Worm (Caenorhabditis elegans) whole organism, L3 larva: ENCODE results near the gene C13F10.7.

Experiments
- R02D3.7 ChIP-seq: fragments of 150-350 bp; optimal IDR thresholded peaks from 2 replicates; lab custom pipeline; 2014; ENCODE audit warnings: missing biosample characterization, missing genetic modification characterization
- aly-2 ChIP-seq: fragments of 150-350 bp; optimal IDR thresholded peaks from 2 replicates; lab custom pipeline; 2014; ENCODE audit warnings: missing biosample characterization, missing genetic modification characterization
- ama-1 ChIP-seq: fragments of 150-350 bp; optimal IDR thresholded peaks from 2 replicates; lab custom pipeline; 2018
- ceh-28 ChIP-seq: fragments of 150-350 bp; optimal IDR thresholded peaks from 2 replicates; lab custom pipeline; 2014; ENCODE audit warnings: missing biosample characterization, missing genetic modification reagents, missing genetic modification characterization
- ceh-82 ChIP-seq: fragments of 150-350 bp; optimal IDR thresholded peaks from 2 replicates; lab custom pipeline; 2014; ENCODE audit warnings: missing biosample characterization, missing genetic modification characterization
- ceh-9 ChIP-seq: sonication (generic microtip); optimal IDR thresholded peaks from 2 replicates; lab custom pipeline; 2018; ENCODE audit warnings: missing biosample characterization, missing genetic modification characterization
- daf-12 ChIP-seq: fragments of 150-350 bp; optimal IDR thresholded peaks from 2 replicates; lab custom pipeline; 2014; ENCODE audit warnings: missing biosample characterization, missing genetic modification reagents, missing genetic modification characterization
- egl-27 ChIP-seq: sonication (generic microtip); optimal IDR thresholded peaks from 4 replicates; lab custom pipeline; 2017; ENCODE audit warnings: missing biosample characterization, missing genetic modification reagents, missing genetic modification characterization
- egl-5 ChIP-seq: fragments of 150-350 bp; optimal IDR thresholded peaks from 2 replicates; lab custom pipeline; 2017; ENCODE audit warnings: missing biosample characterization, missing genetic modification reagents, missing genetic modification characterization, inconsistent platforms
- elt-2 ChIP-seq: sonication (generic microtip); optimal IDR thresholded peaks from 2 replicates; lab custom pipeline; 2016; ENCODE audit warnings: missing genetic modification reagents, mild to moderate bottlenecking, missing genetic modification characterization, missing compliant biosample characterization
- fkh-2 ChIP-seq: fragments of 150-350 bp; optimal IDR thresholded peaks from 2 replicates; lab custom pipeline; 2014; ENCODE audit warnings: missing biosample characterization, missing genetic modification reagents, missing genetic modification characterization
- fos-1 ChIP-seq: fragments of 150-350 bp; optimal IDR thresholded peaks from 2 replicates; lab custom pipeline; 2014; ENCODE audit warnings: missing biosample characterization, missing genetic modification characterization
- hmg-11 ChIP-seq: sonication (generic microtip); optimal IDR thresholded peaks from 2 replicates; lab custom pipeline; 2016; ENCODE audit warnings: missing genetic modification characterization, missing compliant biosample characterization
- jun-1 ChIP-seq: fragments of 150-350 bp; optimal IDR thresholded peaks from 2 replicates; lab custom pipeline; 2014; ENCODE audit warnings: missing biosample characterization, missing genetic modification reagents, missing genetic modification characterization
- lin-15B ChIP-seq: fragments of 150-350 bp; optimal IDR thresholded peaks from 2 replicates; lab custom pipeline; 2014; ENCODE audit warnings: missing biosample characterization, missing genetic modification characterization
- lin-39 ChIP-seq: fragments of 150-350 bp; optimal IDR thresholded peaks from 2 replicates; lab custom pipeline; 2018; ENCODE audit warnings: missing biosample characterization, missing genetic modification reagents, missing genetic modification characterization
- mml-1 ChIP-seq: fragments of 150-350 bp; sonication (generic microtip); optimal IDR thresholded peaks from 3 replicates; lab custom pipeline; 2014; ENCODE audit warnings: missing biosample characterization, missing genetic modification characterization
- nfya-1 ChIP-seq: sonication (generic microtip); optimal IDR thresholded peaks from 2 replicates; lab custom pipeline; 2017; ENCODE audit warnings: missing genetic modification characterization, mild to moderate bottlenecking, missing compliant biosample characterization, antibody characterized with exemption, moderate library complexity; ENCODE audit not compliant: insufficient read depth
- nhr-11 ChIP-seq: fragments of 150-350 bp; optimal IDR thresholded peaks from 2 replicates; lab custom pipeline; 2014; ENCODE audit warnings: missing biosample characterization, missing genetic modification characterization
- nhr-23 ChIP-seq: fragments of 150-350 bp; optimal IDR thresholded peaks from 2 replicates; lab custom pipeline; 2014; ENCODE audit warnings: missing biosample characterization, missing genetic modification reagents, missing genetic modification characterization
- nhr-237 ChIP-seq: fragments of 150-350 bp; optimal IDR thresholded peaks from 2 replicates; lab custom pipeline; 2014; ENCODE audit warnings: missing biosample characterization, missing genetic modification characterization
- nhr-25 ChIP-seq: sonication (generic microtip); optimal IDR thresholded peaks from 2 replicates; lab custom pipeline; 2017; ENCODE audit warnings: missing biosample characterization, missing genetic modification characterization
- nhr-28 ChIP-seq: fragments of 150-350 bp; optimal IDR thresholded peaks from 2 replicates; lab custom pipeline; 2014; ENCODE audit warnings: missing biosample characterization, missing genetic modification characterization
- nhr-43 ChIP-seq: sonication (generic microtip); optimal IDR thresholded peaks from 2 replicates; lab custom pipeline; 2016; ENCODE audit warnings: mild to moderate bottlenecking, missing genetic modification characterization, missing compliant biosample characterization; ENCODE audit not compliant: poor library complexity, severe bottlenecking
- nhr-67 ChIP-seq: fragments of 150-350 bp; optimal IDR thresholded peaks from 2 replicates; lab custom pipeline; 2014; ENCODE audit warnings: missing biosample characterization, missing genetic modification characterization
- nhr-76 ChIP-seq: fragments of 150-350 bp; sonication (generic microtip); optimal IDR thresholded peaks from 5 replicates; lab custom pipeline; 2014; ENCODE audit warnings: missing biosample characterization, missing genetic modification characterization
- nhr-77 ChIP-seq: fragments of 150-350 bp; optimal IDR thresholded peaks from 2 replicates; lab custom pipeline; 2014; ENCODE audit warnings: missing biosample characterization, missing genetic modification characterization
- pha-4 ChIP-seq: fragments of 150-350 bp; optimal IDR thresholded peaks from 2 replicates; lab custom pipeline; 2014; ENCODE audit warnings: missing biosample characterization, missing genetic modification reagents, missing genetic modification characterization
- pqm-1 ChIP-seq: fragments of 150-350 bp; optimal IDR thresholded peaks from 2 replicates; lab custom pipeline; 2017; ENCODE audit warnings: missing biosample characterization, missing genetic modification characterization, inconsistent platforms
- sea-2 ChIP-seq: fragments of 150-350 bp; sonication (generic microtip); optimal IDR thresholded peaks from 4 replicates; lab custom pipeline; 2014; ENCODE audit warnings: missing biosample characterization, missing genetic modification reagents, missing genetic modification characterization
- skn-1 ChIP-seq: fragments of 150-350 bp; optimal IDR thresholded peaks from 2 replicates; lab custom pipeline; 2014; ENCODE audit warnings: missing biosample characterization, missing genetic modification characterization
- snpc-4 ChIP-seq: fragments of 150-350 bp; optimal IDR thresholded peaks from 2 replicates; lab custom pipeline; 2014; ENCODE audit warnings: missing biosample characterization, missing genetic modification characterization
- unc-39 ChIP-seq: sonication (generic microtip); optimal IDR thresholded peaks from 4 replicates; lab custom pipeline; 2017; ENCODE audit warnings: missing biosample characterization, missing genetic modification characterization
- unc-62 ChIP-seq: fragments of 150-350 bp; sonication (generic microtip); optimal IDR thresholded peaks from 4 replicates; lab custom pipeline; 2014; ENCODE audit warnings: missing biosample characterization, missing genetic modification reagents, missing genetic modification characterization
- zag-1 ChIP-seq: fragments of 150-350 bp; optimal IDR thresholded peaks from 2 replicates; lab custom pipeline; 2014; ENCODE audit warnings: missing biosample characterization, missing genetic modification characterization
- ztf-11 ChIP-seq: fragments of 150-350 bp; optimal IDR thresholded peaks from 2 replicates; lab custom pipeline; 2014; ENCODE audit warnings: missing biosample characterization, missing genetic modification characterization

The C13F10.7 gene

DNA sequence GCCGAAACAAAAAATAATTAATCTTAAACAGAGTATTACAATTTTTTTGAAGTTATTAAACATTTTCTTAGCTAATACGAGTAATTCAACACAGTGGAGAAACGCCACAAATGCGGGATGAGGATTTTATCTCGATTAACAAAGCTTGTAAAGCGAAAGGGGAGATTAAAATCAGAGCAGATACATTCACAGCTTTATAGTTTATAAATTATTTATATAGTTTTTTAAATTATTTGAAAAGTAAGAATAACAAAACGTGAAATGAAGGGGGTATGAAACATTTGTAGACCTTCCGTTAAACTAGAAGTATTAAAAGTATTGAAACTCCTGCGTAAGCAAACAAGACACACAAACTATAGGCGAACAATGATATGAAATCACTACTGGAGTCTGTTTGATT is 32.0 kb upstream of the C13F10.7 start, which contains the start of gene C05C8.8:
TSS of gene C05C8.8 (minus strand) at position 101 of the 400 bp plus-strand sequence.
- TF ChIP-seq nhr-237 (tag; lab: Kevin White, UChicago) (no peak), ceh-9 (tag; lab: Kevin White, UChicago) (no peak), nhr-67 (tag; lab: Kevin White, UChicago) (no peak), daf-12 (tag; lab: Kevin White, UChicago) (no peak), sea-2 (GFP tag; lab: Kevin White, UChicago) (no peak), ceh-28 (tag; lab: Kevin White, UChicago) (no peak)

DNA sequence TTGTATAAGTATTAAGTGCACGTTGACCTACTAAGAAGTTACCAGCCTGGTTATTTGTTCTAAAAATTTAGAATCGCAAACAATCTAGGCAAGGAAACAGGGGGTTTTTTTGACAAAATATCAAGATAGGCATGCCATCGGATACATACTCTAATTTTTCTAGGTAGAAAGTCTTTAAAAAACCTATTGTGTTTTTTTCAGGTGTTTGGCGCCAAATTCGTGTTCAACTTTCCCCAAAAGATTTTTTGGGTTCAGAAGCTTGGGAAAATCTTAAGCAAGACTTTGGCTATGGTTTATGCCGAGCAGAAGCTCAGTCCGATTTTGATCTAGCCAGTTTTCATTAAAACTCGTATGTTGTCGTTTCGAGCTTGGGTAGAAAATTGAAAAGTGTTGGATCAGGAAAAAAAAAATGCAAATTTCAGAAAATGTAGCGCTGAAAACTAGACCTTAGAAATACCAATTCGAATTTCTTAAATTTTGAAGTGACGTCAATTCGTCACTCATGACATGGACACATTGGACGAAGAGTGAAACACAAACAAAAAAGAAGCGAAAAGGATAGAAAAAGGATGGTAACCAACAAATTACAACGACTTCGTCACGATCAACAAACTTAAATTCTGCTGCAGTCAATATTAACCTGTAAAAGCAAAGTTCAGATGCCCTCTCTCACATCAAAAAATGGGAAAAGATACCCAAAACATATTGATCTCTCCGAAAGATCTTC is 25.3 kb upstream of the C13F10.7 start:
- TF ChIP-seq ztf-11, result no peak
- TF ChIP-seq unc-39 (tag; lab: Kevin White, UChicago), result no peak
- TF ChIP-seq nhr-25, result no peak
- no peak for TF ChIP-seq nhr-67 (tag; lab: Kevin White, UChicago)
- no peak for TF ChIP-seq nhr-23 (tag; lab: Kevin White, UChicago)
- no peak for TF ChIP-seq daf-12 (tag; lab: Kevin White, UChicago)
- no peak for TF ChIP-seq fkh-2 (tag; lab: Kevin White, UChicago)
- no peak for TF ChIP-seq jun-1 (tag; lab: Kevin White, UChicago)
- TF ChIP-seq nhr-76, result no peak
- TF ChIP-seq unc-62, result no peak

ce11 chrV:7246951-7247350 is 23.9 kb upstream of the C13F10.7 start, which contains the start of gene C05C8.7:
TSS of gene C05C8.7 (minus strand) at chrV:7247050.
- TF ChIP-seq ceh-82 (tag; lab: Kevin White, UChicago), result no peak
- TF ChIP-seq aly-2 (tag; lab: Kevin White, UChicago), result no peak
- no peak for TF ChIP-seq nhr-25
- TF ChIP-seq unc-62, result no peak
- TF ChIP-seq nhr-23 (tag; lab: Kevin White, UChicago), result peak; percentile 55
- no peak for TF ChIP-seq zag-1 (tag; lab: Kevin White, UChicago)

DNA sequence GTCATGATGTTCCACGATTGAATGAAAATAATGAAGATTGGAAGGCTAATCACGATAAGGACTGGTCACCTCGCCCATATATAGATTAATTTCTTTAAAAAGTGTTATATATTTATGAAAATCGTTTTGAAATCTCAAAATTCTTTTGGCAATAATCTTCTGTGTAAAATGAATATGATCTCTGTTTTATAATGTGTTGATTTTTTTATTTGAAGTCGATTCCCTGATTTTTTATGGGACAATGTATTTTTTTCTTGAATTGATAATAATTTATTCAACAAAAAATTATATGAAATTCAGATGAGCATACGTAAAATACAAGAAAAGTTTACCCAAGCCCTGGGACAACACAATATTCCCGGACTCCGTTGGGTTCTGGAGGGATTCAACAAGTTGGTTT is 16.4 kb upstream of the C13F10.7 start, which contains the start of gene C05C8.1:
TSS of gene C05C8.1 (plus strand) at position 301 of the 400 bp plus-strand sequence.
- TF ChIP-seq nhr-67 (tag; lab: Kevin White, UChicago) (no peak), snpc-4 (tag; lab: Kevin White, UChicago) (no peak), nhr-23 (tag; lab: Kevin White, UChicago) (no peak), nhr-43 (tag; lab: Kevin White, UChicago) (no peak), ama-1 (lab: Kevin White, UChicago) (no peak), aly-2 (tag; lab: Kevin White, UChicago) (no peak), pqm-1 (tag; lab: Kevin White, UChicago) (no peak), fkh-2 (tag; lab: Kevin White, UChicago) (no peak), egl-5 (tag; lab: Kevin White, UChicago) (no peak), lin-39 (tag; lab: Kevin White, UChicago) (no peak), nhr-77 (tag; lab: Kevin White, UChicago) (no peak), nhr-28 (tag; lab: Kevin White, UChicago) (no peak), daf-12 (tag; lab: Kevin White, UChicago) (no peak), fos-1 (tag; lab: Kevin White, UChicago) (no peak), hmg-11 (tag; lab: Kevin White, UChicago) (no peak), unc-39 (tag; lab: Kevin White, UChicago) (no peak), egl-27 (tag; lab: Kevin White, UChicago) (no peak), nhr-76 (no peak), pha-4 (no peak)

- TF ChIP-seq ceh-28 (tag; lab: Kevin White, UChicago), result peak; percentile 65
- peak; percentile 96 for TF ChIP-seq pha-4
- peak; percentile 57 for TF ChIP-seq snpc-4 (tag; lab: Kevin White, UChicago)
- TF ChIP-seq nhr-43 (tag; lab: Kevin White, UChicago), result peak; percentile 92
- peak; percentile 69 for TF ChIP-seq R02D3.7 (tag; lab: Kevin White, UChicago)
- no peak for TF ChIP-seq fos-1 (tag; lab: Kevin White, UChicago)
- peak; percentile 37 for TF ChIP-seq skn-1 (tag; lab: Kevin White, UChicago)
- TF ChIP-seq pqm-1 (tag; lab: Kevin White, UChicago), result peak; percentile 31
- TF ChIP-seq hmg-11 (tag; lab: Kevin White, UChicago), result peak; percentile 86
- TF ChIP-seq nfya-1 (tag; lab: Kevin White, UChicago), result peak; percentile 91
- TF ChIP-seq elt-2 (tag; lab: Kevin White, UChicago), result peak; percentile 51
- TF ChIP-seq egl-5 (tag; lab: Kevin White, UChicago), result peak; percentile 95
- peak; percentile 57 for TF ChIP-seq ceh-82 (tag; lab: Kevin White, UChicago)
- TF ChIP-seq daf-12 (tag; lab: Kevin White, UChicago), result no peak
- no peak for TF ChIP-seq fkh-2 (tag; lab: Kevin White, UChicago)
- TF ChIP-seq nhr-23 (tag; lab: Kevin White, UChicago), result peak; percentile 94
- peak; percentile 32 for TF ChIP-seq ama-1 (lab: Kevin White, UChicago)
- peak; percentile 92 for TF ChIP-seq lin-15B (tag; lab: Kevin White, UChicago)
- peak; percentile 56 for TF ChIP-seq lin-39 (tag; lab: Kevin White, UChicago)
- no peak for TF ChIP-seq nhr-11 (tag; lab: Kevin White, UChicago)
- TF ChIP-seq mml-1 (tag; lab: Kevin White, UChicago), result no peak
- peak; percentile 80 for TF ChIP-seq nhr-25
Measured at ce11 chrV:7237133-7237532, 14.1 kb upstream of the C13F10.7 start, which contains the start of gene hyls-1. TSS of gene hyls-1 (plus strand) at chrV:7237381.
